Comparison of ENCODE assay signal across 4 fruit fly cellular contexts in the genomic region with DNA sequence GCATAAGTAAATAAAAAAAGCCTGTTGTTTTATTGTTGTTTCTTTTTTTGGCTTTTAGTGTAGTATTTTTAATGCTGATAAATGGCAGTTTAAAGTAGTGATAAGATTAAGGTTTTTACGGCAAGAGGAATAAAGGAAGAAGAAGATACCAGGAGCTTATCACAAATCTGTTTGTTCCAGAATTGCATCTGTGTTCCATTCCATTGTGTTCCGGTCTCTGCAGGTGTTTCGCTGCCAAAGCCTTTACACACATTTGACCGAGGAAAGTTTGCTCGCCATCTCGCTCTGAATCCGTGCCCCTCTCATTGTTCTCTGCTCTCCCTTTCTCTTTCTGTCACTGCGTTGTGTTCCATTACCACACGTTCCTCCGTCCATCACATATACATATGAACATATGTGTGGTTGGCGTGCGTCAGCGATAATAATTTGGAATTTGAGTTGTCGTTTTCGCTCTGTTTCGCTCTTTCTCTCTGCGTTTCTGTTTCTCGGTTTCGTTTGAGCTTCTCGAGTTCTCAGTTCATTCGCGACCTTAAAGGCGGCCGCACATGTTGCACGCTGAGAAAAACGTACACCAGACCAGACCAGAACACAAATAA.
A peak's percentile ranks its signal among the peaks of the same experiment; 100 is the strongest.
TF ChIP-seq lines count a peak whose summit lies in the region.

No protein-coding gene starts in this region.

TF ChIP-seq in whole organism, embryonic, 481 proteins besides CTCF, POLR2A, EP300 and RAD21 (continued from another document and continues in another):
- TF ChIP-seq CG10565 (GFP tag; optimal IDR thresholded peaks at IDR 0.05; lab: Kevin White, UChicago) (no peak), CG11456 (GFP tag; IDR thresholded peaks at IDR 0.05; lab: Robert Waterston, UW) (no peak), sd (tag; optimal IDR thresholded peaks at IDR 0.05; lab: Kevin White, UChicago) (peak; percentile 73), CG6813 (GFP tag; optimal IDR thresholded peaks at IDR 0.05; lab: Kevin White, UChicago) (peak; percentile 9), CG8290 (GFP tag; optimal IDR thresholded peaks at IDR 0.05; lab: Kevin White, UChicago) (peak; percentile 32), CG8290 (tag; optimal IDR thresholded peaks at IDR 0.05; lab: Kevin White, UChicago) (no peak), CG13296 (GFP tag; optimal IDR thresholded peaks at IDR 0.05; lab: Kevin White, UChicago) (peak; percentile 35), CG18619 (GFP tag; optimal IDR thresholded peaks at IDR 0.05; lab: Kevin White, UChicago) (no peak), CG12071 (GFP tag; optimal IDR thresholded peaks at IDR 0.05; lab: Kevin White, UChicago) (peak; percentile 21), zen (tag; optimal IDR thresholded peaks at IDR 0.05; lab: Kevin White, UChicago) (no peak), sug (tag; optimal IDR thresholded peaks at IDR 0.05; lab: Kevin White, UChicago) (peak; percentile 65), CG34376 (GFP tag; optimal IDR thresholded peaks at IDR 0.05; lab: Kevin White, UChicago) (peak; percentile 56), Scr (GFP tag; IDR thresholded peaks at IDR 0.05; lab: Robert Waterston, UW; ENCODE audit: partially characterized antibody) (0 out of 2 replicates have a peak, but pooled peaks have one; percentile 17), CG14860 (GFP tag; IDR thresholded peaks at IDR 0.05; lab: Robert Waterston, UW; ENCODE audit: partially characterized antibody) (no peak), CG30020 (tag; optimal IDR thresholded peaks at IDR 0.05; lab: Kevin White, UChicago) (peak; percentile 14), Atf-2 (GFP tag; optimal IDR thresholded peaks at IDR 0.05; lab: Kevin White, UChicago) (no peak), B-H2 (GFP tag; optimal IDR thresholded peaks at IDR 0.05; lab: Kevin White, UChicago) (no peak), chn (GFP tag; optimal IDR thresholded peaks at IDR 0.05; lab: Kevin White, UChicago) (no peak), shn (GFP tag; optimal IDR thresholded peaks at IDR 0.05; lab: Kevin White, UChicago) (no peak), Eip74EF (GFP tag; optimal IDR thresholded peaks at IDR 0.05; lab: Kevin White, UChicago) (no peak), MBD-R2 (GFP tag; IDR thresholded peaks at IDR 0.05; lab: Robert Waterston, UW) (no peak), CG43689 (GFP tag; IDR thresholded peaks at IDR 0.05; lab: Robert Waterston, UW) (no peak), CG16813 (GFP tag; IDR thresholded peaks at IDR 0.05; lab: Robert Waterston, UW; ENCODE audit: partially characterized antibody) (no peak), CG7786 (GFP tag; optimal IDR thresholded peaks at IDR 0.05; lab: Kevin White, UChicago) (no peak), hbn (GFP tag; IDR thresholded peaks at IDR 0.05; lab: Robert Waterston, UW; ENCODE audit: partially characterized antibody) (no peak), CG31388 (GFP tag; optimal IDR thresholded peaks at IDR 0.05; lab: Kevin White, UChicago) (no peak), Blimp-1 (GFP tag; optimal IDR thresholded peaks at IDR 0.05; lab: Kevin White, UChicago) (peak; percentile 45), Dll (GFP tag; IDR thresholded peaks at IDR 0.05; lab: Robert Waterston, UW; ENCODE audit: partially characterized antibody) (no peak), stwl (tag; optimal IDR thresholded peaks at IDR 0.05; lab: Kevin White, UChicago) (no peak), Awh (GFP tag; IDR thresholded peaks at IDR 0.05; lab: Robert Waterston, UW) (no peak), pfk (GFP tag; optimal IDR thresholded peaks at IDR 0.05; lab: Kevin White, UChicago) (peak; percentile 98)

TF ChIP-seq in whole organism, prepupa, 60 proteins besides CTCF, POLR2A, EP300 and RAD21 (continued from another document):
- TF ChIP-seq CG9139 (GFP tag; optimal IDR thresholded peaks at IDR 0.05; lab: Kevin White, UChicago) (peak; percentile 39), CG6792 (GFP tag; optimal IDR thresholded peaks at IDR 0.05; lab: Kevin White, UChicago) (no peak), fd85E (GFP tag; optimal IDR thresholded peaks at IDR 0.05; lab: Kevin White, UChicago) (no peak), topi (GFP tag; optimal IDR thresholded peaks at IDR 0.05; lab: Kevin White, UChicago) (peak; percentile 11), Met (GFP tag; optimal IDR thresholded peaks at IDR 0.05; lab: Kevin White, UChicago) (peak; percentile 43), lz (GFP tag; optimal IDR thresholded peaks at IDR 0.05; lab: Kevin White, UChicago) (no peak), fkh (GFP tag; optimal IDR thresholded peaks at IDR 0.05; lab: Kevin White, UChicago) (peak; percentile 39), Sox14 (GFP tag; optimal IDR thresholded peaks at IDR 0.05; lab: Kevin White, UChicago) (peak; percentile 78), ss (GFP tag; optimal IDR thresholded peaks at IDR 0.05; lab: Kevin White, UChicago) (peak; percentile 42 to 72), Ets96B (tag; optimal IDR thresholded peaks at IDR 0.05; lab: Kevin White, UChicago) (no peak), CG31627 (GFP tag; optimal IDR thresholded peaks at IDR 0.05; lab: Kevin White, UChicago) (no peak), Sox15 (GFP tag; optimal IDR thresholded peaks at IDR 0.05; lab: Kevin White, UChicago) (no peak), CG11294 (GFP tag; IDR thresholded peaks at IDR 0.05; lab: Robert Waterston, UW) (no peak), esn (GFP tag; optimal IDR thresholded peaks at IDR 0.05; lab: Kevin White, UChicago) (peak; percentile 8), CG6163 (GFP tag; IDR thresholded peaks at IDR 0.05; lab: Robert Waterston, UW) (peak; percentile 64; the same call in 2 of the 3 replicates), CG15336 (GFP tag; IDR thresholded peaks at IDR 0.05; lab: Robert Waterston, UW) (peak; percentile 42; the same call in 1 of the 2 replicates), CG6276 (GFP tag; optimal IDR thresholded peaks at IDR 0.05; lab: Kevin White, UChicago) (peak; percentile 62), eg (GFP tag; IDR thresholded peaks at IDR 0.05; lab: Robert Waterston, UW) (peak; percentile 43; the same call in 1 of the 3 replicates), Eip78C (GFP tag; lab: Kevin White, UChicago) (peak; percentile 68), CG16779 (tag; optimal IDR thresholded peaks at IDR 0.05; lab: Kevin White, UChicago) (peak; percentile 17), pdm3 (GFP tag; optimal IDR thresholded peaks at IDR 0.05; lab: Kevin White, UChicago) (no peak)

TF ChIP-seq in whole organism, pupa, 21 proteins besides CTCF, POLR2A, EP300 and RAD21 (continued from another document):
- TF ChIP-seq CG14655 (GFP tag; optimal IDR thresholded peaks at IDR 0.05; lab: Kevin White, UChicago) (peak; percentile 16), CG8159 (tag; optimal IDR thresholded peaks at IDR 0.05; lab: Kevin White, UChicago) (no peak)

TF ChIP-seq in whole organism, wandering third instar larva, 38 proteins besides CTCF, POLR2A, EP300 and RAD21 (continued from another document):
- TF ChIP-seq Hr83 (GFP tag; optimal IDR thresholded peaks at IDR 0.05; lab: Kevin White, UChicago; ENCODE audit: poor library complexity, severe bottlenecking) = peak; percentile 22
- no peak for TF ChIP-seq ey (GFP tag; optimal IDR thresholded peaks at IDR 0.05; lab: Kevin White, UChicago)
- peak; percentile 72 for TF ChIP-seq Jra (GFP tag; optimal IDR thresholded peaks at IDR 0.05; lab: Kevin White, UChicago)
